Fruit fly (Drosophila melanogaster) whole organism, prepupa: ENCODE results near the gene zetaCOP.

Experiments used
- Blimp-1 ChIP-seq: fragments of 200-800 bp; sonication (Bioruptor generic); optimal IDR thresholded peaks from 3 replicates; lab custom pipeline; 2017; ENCODE audit warnings: missing biosample characterization, missing genetic modification characterization, mild to moderate bottlenecking, moderate library complexity, missing genetic modification reagents
- CG10669 ChIP-seq: fragments of 200-800 bp; sonication (Bioruptor generic); optimal IDR thresholded peaks from 3 replicates; lab custom pipeline; 2018; ENCODE audit warnings: missing biosample characterization, mild to moderate bottlenecking, missing genetic modification characterization, moderate library complexity
- CG11762 ChIP-seq: fragments of 200-800 bp; sonication (Bioruptor generic); optimal IDR thresholded peaks from 3 replicates; lab custom pipeline; 2016; ENCODE audit warnings: missing biosample characterization, missing genetic modification characterization; ENCODE audit not compliant: insufficient read depth
- CG11902 ChIP-seq: fragments of 200-800 bp; sonication (Bioruptor generic); optimal IDR thresholded peaks from 3 replicates; lab custom pipeline; 2016; ENCODE audit warnings: missing biosample characterization, missing genetic modification characterization
- CG15336 ChIP-seq: fragments of 200-800 bp; sonication (Bioruptor generic); IDR thresholded peaks from 2 replicates; pipeline ENCODE4 v1.3.6; 2022; ENCODE audit warnings: missing biosample characterization, missing genetic modification characterization
- CG1621 ChIP-seq: fragments of 200-800 bp; sonication (Bioruptor generic); optimal IDR thresholded peaks from 3 replicates; lab custom pipeline; 2018; ENCODE audit warnings: missing biosample characterization, mild to moderate bottlenecking, missing genetic modification characterization
- CG16779 ChIP-seq: fragments of 200-800 bp; sonication (Bioruptor generic); optimal IDR thresholded peaks from 3 replicates; lab custom pipeline; 2017; ENCODE audit warnings: missing biosample characterization, mild to moderate bottlenecking, missing genetic modification characterization
- CG3032 ChIP-seq: fragments of 200-800 bp; optimal IDR thresholded peaks from 2 replicates; lab custom pipeline; 2019; ENCODE audit warnings: missing biosample characterization, mild to moderate bottlenecking, missing genetic modification characterization, moderate library complexity
- CG31627 ChIP-seq: fragments of 200-800 bp; sonication (Bioruptor generic); optimal IDR thresholded peaks from 3 replicates; lab custom pipeline; 2016; ENCODE audit warnings: missing biosample characterization, missing genetic modification characterization
- CG32006 ChIP-seq: fragments of 200-800 bp; sonication (Bioruptor generic); optimal IDR thresholded peaks from 3 replicates; lab custom pipeline; 2017; ENCODE audit warnings: missing biosample characterization, mild to moderate bottlenecking, missing genetic modification characterization
- CG34406 ChIP-seq: fragments of 200-800 bp; sonication (Bioruptor generic); optimal IDR thresholded peaks from 3 replicates; lab custom pipeline; 2016; ENCODE audit warnings: missing biosample characterization, missing genetic modification characterization
- CG3919 ChIP-seq: fragments of 200-800 bp; sonication (Bioruptor generic); optimal IDR thresholded peaks from 3 replicates; lab custom pipeline; 2016; ENCODE audit warnings: missing biosample characterization, missing genetic modification characterization
- CG4318 ChIP-seq: fragments of 200-800 bp; sonication (Bioruptor generic); optimal IDR thresholded peaks from 3 replicates; lab custom pipeline; 2017; ENCODE audit warnings: missing biosample characterization, mild to moderate bottlenecking, missing genetic modification characterization
- CG6163 ChIP-seq: fragments of 200-800 bp; sonication (Bioruptor generic); IDR thresholded peaks from 3 replicates; pipeline ENCODE4 v1.3.6; 2022; ENCODE audit warnings: missing biosample characterization, missing genetic modification characterization
- CG6276 ChIP-seq: fragments of 200-800 bp; sonication (Bioruptor generic); optimal IDR thresholded peaks from 2 replicates; lab custom pipeline; 2017; ENCODE audit warnings: missing biosample characterization, mild to moderate bottlenecking, missing genetic modification characterization
- CG6792 ChIP-seq: fragments of 200-800 bp; sonication (Bioruptor generic); optimal IDR thresholded peaks from 3 replicates; lab custom pipeline; 2016; ENCODE audit warnings: missing biosample characterization, missing genetic modification characterization
- CG6808 ChIP-seq: fragments of 200-800 bp; sonication (Bioruptor generic); optimal IDR thresholded peaks from 3 replicates; lab custom pipeline; 2017; ENCODE audit warnings: missing biosample characterization, missing genetic modification characterization, mild to moderate bottlenecking, moderate library complexity, missing genetic modification reagents
- CG7368 ChIP-seq: fragments of 200-800 bp; sonication (Bioruptor generic); optimal IDR thresholded peaks from 3 replicates; lab custom pipeline; 2016; ENCODE audit warnings: missing biosample characterization, missing genetic modification characterization
- CG8119 ChIP-seq: fragments of 200-800 bp; sonication (Bioruptor generic); IDR thresholded peaks from 3 replicates; pipeline ENCODE4 v1.3.6; 2022; ENCODE audit warnings: missing biosample characterization, missing genetic modification characterization
- CG8319 ChIP-seq: fragments of 200-800 bp; sonication (Bioruptor generic); optimal IDR thresholded peaks from 3 replicates; lab custom pipeline; 2016; ENCODE audit warnings: missing biosample characterization, missing genetic modification characterization
- CG9139 ChIP-seq: fragments of 200-800 bp; sonication (Bioruptor generic); optimal IDR thresholded peaks from 3 replicates; lab custom pipeline; 2017; ENCODE audit warnings: missing biosample characterization, mild to moderate bottlenecking, missing genetic modification characterization
- Eip78C ChIP-seq: fragments of 200-800 bp; sonication (Bioruptor generic); peaks from one replicate; lab custom pipeline; 2016; ENCODE audit warnings: missing biosample characterization, missing genetic modification characterization
- Eip93F ChIP-seq: fragments of 200-800 bp; sonication (Bioruptor generic); optimal IDR thresholded peaks from 2 replicates; lab custom pipeline; 2016; ENCODE audit warnings: missing biosample characterization, mild to moderate bottlenecking, missing genetic modification characterization
- Ets21C ChIP-seq: fragments of 200-800 bp; sonication (Bioruptor generic); optimal IDR thresholded peaks from 3 replicates; lab custom pipeline; 2016; ENCODE audit warnings: missing biosample characterization, missing genetic modification characterization
- Gug ChIP-seq: fragments of 200-800 bp; sonication (Bioruptor generic); IDR thresholded peaks from 2 replicates; pipeline ENCODE4 v1.3.6; 2022; ENCODE audit warnings: missing biosample characterization, missing genetic modification characterization
- Hr38 ChIP-seq: sonication (Bioruptor generic); optimal IDR thresholded peaks from 2 replicates; lab custom pipeline; 2016; ENCODE audit warnings: missing biosample characterization, missing genetic modification characterization
- Hr39 ChIP-seq: fragments of 200-800 bp; sonication (Bioruptor generic); optimal IDR thresholded peaks from 2 replicates; lab custom pipeline; 2016; ENCODE audit warnings: missing biosample characterization, missing genetic modification characterization
- Hr4 ChIP-seq: fragments of 200-800 bp; sonication (Bioruptor generic); optimal IDR thresholded peaks from 3 replicates; lab custom pipeline; 2016; ENCODE audit warnings: missing biosample characterization, missing genetic modification characterization
- Lpt ChIP-seq: fragments of 200-800 bp; sonication (Bioruptor generic); optimal IDR thresholded peaks from 3 replicates; lab custom pipeline; 2016; ENCODE audit warnings: missing biosample characterization, missing genetic modification characterization
- Met ChIP-seq: fragments of 200-800 bp; sonication (Bioruptor generic); optimal IDR thresholded peaks from 3 replicates; lab custom pipeline; 2016; ENCODE audit warnings: missing biosample characterization, missing genetic modification characterization
- Smox ChIP-seq: fragments of 200-800 bp; sonication (Bioruptor generic); optimal IDR thresholded peaks from 3 replicates; lab custom pipeline; 2016; ENCODE audit warnings: missing biosample characterization, missing genetic modification characterization
- Sox102F ChIP-seq: fragments of 200-800 bp; sonication (Bioruptor generic); optimal IDR thresholded peaks from 2 replicates; lab custom pipeline; 2016; ENCODE audit warnings: missing biosample characterization, mild to moderate bottlenecking, missing genetic modification characterization
- Sox14 ChIP-seq: fragments of 200-800 bp; sonication (Bioruptor generic); optimal IDR thresholded peaks from 3 replicates; lab custom pipeline; 2016; ENCODE audit warnings: missing biosample characterization, missing genetic modification characterization
- Sox15 ChIP-seq: fragments of 200-800 bp; sonication (Bioruptor generic); optimal IDR thresholded peaks from 3 replicates; lab custom pipeline; 2016; ENCODE audit warnings: missing biosample characterization, missing genetic modification characterization
- achi ChIP-seq: fragments of 200-800 bp; sonication (Bioruptor generic); optimal IDR thresholded peaks from 3 replicates; lab custom pipeline; 2016; ENCODE audit warnings: missing biosample characterization, missing genetic modification characterization
- acj6 ChIP-seq: fragments of 200-800 bp; sonication (Bioruptor generic); optimal IDR thresholded peaks from 3 replicates; lab custom pipeline; 2016; ENCODE audit warnings: missing biosample characterization, missing genetic modification characterization
- dac ChIP-seq: fragments of 200-800 bp; sonication (Bioruptor generic); optimal IDR thresholded peaks from 2 replicates; lab custom pipeline; 2017; ENCODE audit warnings: missing biosample characterization, mild to moderate bottlenecking, missing genetic modification characterization
- dsx ChIP-seq: fragments of 200-800 bp; optimal IDR thresholded peaks from 3 replicates; lab custom pipeline; 2019; ENCODE audit warnings: missing biosample characterization, mild to moderate bottlenecking, missing genetic modification characterization, moderate library complexity; ENCODE audit not compliant: poor library complexity, severe bottlenecking
- fd59A ChIP-seq: fragments of 200-800 bp; sonication (Bioruptor generic); optimal IDR thresholded peaks from 2 replicates; lab custom pipeline; 2017; ENCODE audit warnings: missing biosample characterization, mild to moderate bottlenecking, missing genetic modification characterization, missing genetic modification reagents
- fkh ChIP-seq: fragments of 200-800 bp; sonication (Bioruptor generic); optimal IDR thresholded peaks from 3 replicates; lab custom pipeline; 2017; ENCODE audit warnings: missing biosample characterization, mild to moderate bottlenecking, missing genetic modification characterization, moderate library complexity
- lz ChIP-seq: fragments of 200-800 bp; sonication (Bioruptor generic); optimal IDR thresholded peaks from 3 replicates; lab custom pipeline; 2016; ENCODE audit warnings: missing biosample characterization, missing genetic modification characterization
- net ChIP-seq: fragments of 200-800 bp; sonication (Bioruptor generic); optimal IDR thresholded peaks from 3 replicates; lab custom pipeline; 2016; ENCODE audit warnings: missing biosample characterization, missing genetic modification characterization
- salr ChIP-seq, 2 experiments: fragments of 200-800 bp; sonication (Bioruptor generic); optimal IDR thresholded peaks; 3 replicates each; lab custom pipeline; 2016 to 2018; ENCODE audit warnings: missing biosample characterization in 2 of 2, missing genetic modification characterization in 2 of 2, mild to moderate bottlenecking in 1 of 2
- spab ChIP-seq: fragments of 200-800 bp; sonication (Bioruptor generic); optimal IDR thresholded peaks from 2 replicates; lab custom pipeline; 2017; ENCODE audit warnings: missing biosample characterization, mild to moderate bottlenecking, missing genetic modification characterization, missing genetic modification reagents
- ss ChIP-seq, 2 experiments: fragments of 200-800 bp; sonication (Bioruptor generic); optimal IDR thresholded peaks; 2 replicates in 1 of 2; 3 replicates in 1 of 2; lab custom pipeline; 2017 to 2018; ENCODE audit warnings: mild to moderate bottlenecking in 2 of 2, missing biosample characterization in 2 of 2, missing genetic modification characterization in 2 of 2, moderate library complexity in 1 of 2
- svp ChIP-seq: fragments of 200-800 bp; sonication (Bioruptor generic); peaks from one replicate; lab custom pipeline; 2016; ENCODE audit warnings: missing biosample characterization, missing genetic modification characterization
- vri ChIP-seq: fragments of 200-800 bp; sonication (Bioruptor generic); optimal IDR thresholded peaks from 3 replicates; lab custom pipeline; 2016; ENCODE audit warnings: missing biosample characterization, mild to moderate bottlenecking, missing genetic modification characterization

The zetaCOP gene

dm6 chr3L:16642954-16643353, 30.4 kb downstream of the zetaCOP start (continued):
- TF ChIP-seq Smox (GFP tag; lab: Kevin White, UChicago): no peak
- TF ChIP-seq acj6 (GFP tag; lab: Kevin White, UChicago): peak; percentile 9
- TF ChIP-seq CG8319 (GFP tag; lab: Kevin White, UChicago): peak; percentile 5
- no peak for TF ChIP-seq fkh
- peak in 1 of 2 experiments; percentile 34 for TF ChIP-seq salr (GFP tag; optimal IDR thresholded peaks at IDR 0.05; lab: Kevin White, UChicago)
- TF ChIP-seq Blimp-1 (GFP tag; lab: Kevin White, UChicago): no peak
- TF ChIP-seq Hr39 (GFP tag; lab: Kevin White, UChicago): no peak
- peak; percentile 2 for TF ChIP-seq svp (GFP tag; lab: Kevin White, UChicago)
- TF ChIP-seq Lpt (GFP tag; lab: Kevin White, UChicago): peak; percentile 47
- no peak for TF ChIP-seq CG11902 (GFP tag; lab: Kevin White, UChicago)
- no peak for TF ChIP-seq CG11762 (GFP tag; lab: Kevin White, UChicago)
- TF ChIP-seq, all 60 proteins: peak for 32

- TF ChIP-seq Sox15 (GFP tag; lab: Kevin White, UChicago): peak; percentile 68
- peak; percentile 64 for TF ChIP-seq lz
- TF ChIP-seq CG11902 (GFP tag; lab: Kevin White, UChicago): peak; percentile 55
- peak; percentile 45 for TF ChIP-seq Ets21C (GFP tag; lab: Kevin White, UChicago)
- peak; percentile 68 for TF ChIP-seq CG7368 (GFP tag; lab: Kevin White, UChicago)
- TF ChIP-seq CG16779 (tag; lab: Kevin White, UChicago): peak; percentile 74
- TF ChIP-seq salr (GFP tag; optimal IDR thresholded peaks at IDR 0.05; lab: Kevin White, UChicago): peak; percentile 26 to 91
- no peak for TF ChIP-seq fkh
- peak; percentile 93 for TF ChIP-seq Eip78C
- TF ChIP-seq spab (GFP tag; lab: Kevin White, UChicago): peak; percentile 85
- peak; percentile 47 for TF ChIP-seq CG1621
- peak; percentile 80 for TF ChIP-seq acj6 (GFP tag; lab: Kevin White, UChicago)
- TF ChIP-seq CG34406 (GFP tag; lab: Kevin White, UChicago): peak; percentile 77
- peak; percentile 78 for TF ChIP-seq CG10669 (GFP tag; lab: Kevin White, UChicago)
- TF ChIP-seq net: peak; percentile 79
- TF ChIP-seq CG31627 (GFP tag; lab: Kevin White, UChicago): peak; percentile 50
- TF ChIP-seq Blimp-1 (GFP tag; lab: Kevin White, UChicago): no peak
- no peak for TF ChIP-seq Eip93F (GFP tag; lab: Kevin White, UChicago)
- TF ChIP-seq Lpt (GFP tag; lab: Kevin White, UChicago): peak; percentile 69
- TF ChIP-seq fd59A (GFP tag; lab: Kevin White, UChicago): peak; percentile 73
- TF ChIP-seq CG4318 (GFP tag; lab: Kevin White, UChicago): peak; percentile 79
- peak; percentile 47; the same call in 1 of the 2 replicates for TF ChIP-seq Gug (GFP tag; lab: Robert Waterston, UW)
- TF ChIP-seq CG3919 (GFP tag; lab: Kevin White, UChicago): peak; percentile 87
- peak; percentile 63; the same call in 2 of the 3 replicates for TF ChIP-seq CG8119 (GFP tag; lab: Robert Waterston, UW)
- peak; percentile 57 for TF ChIP-seq dac (GFP tag; lab: Kevin White, UChicago)
- TF ChIP-seq CG3032 (tag; lab: Kevin White, UChicago): peak; percentile 81
- TF ChIP-seq achi (GFP tag; lab: Kevin White, UChicago): peak; percentile 82
- TF ChIP-seq CG6808 (GFP tag; lab: Kevin White, UChicago): peak; percentile 85
- peak; percentile 79 for TF ChIP-seq CG6792
- peak; percentile 70 for TF ChIP-seq CG11762 (GFP tag; lab: Kevin White, UChicago)
- peak; percentile 59 for TF ChIP-seq svp (GFP tag; lab: Kevin White, UChicago)
- peak; percentile 92 for TF ChIP-seq CG32006
- peak; percentile 60 for TF ChIP-seq Sox14 (GFP tag; lab: Kevin White, UChicago)
- peak; percentile 48 for TF ChIP-seq Met
- TF ChIP-seq Smox (GFP tag; lab: Kevin White, UChicago): peak; percentile 55
- TF ChIP-seq ss (GFP tag; optimal IDR thresholded peaks at IDR 0.05; lab: Kevin White, UChicago): peak; percentile 75 to 79
- TF ChIP-seq Hr38 (GFP tag; lab: Kevin White, UChicago): no peak
- TF ChIP-seq CG15336 (GFP tag; lab: Robert Waterston, UW): peak; percentile 65
- peak; percentile 50 for TF ChIP-seq Sox102F (GFP tag; lab: Kevin White, UChicago)
- TF ChIP-seq Hr4: peak; percentile 85
- TF ChIP-seq vri (GFP tag; lab: Kevin White, UChicago): no peak
- TF ChIP-seq dsx (GFP tag; lab: Kevin White, UChicago): peak; percentile 59
- TF ChIP-seq CG9139: peak; percentile 35
- no peak for TF ChIP-seq CG6163 (GFP tag; lab: Robert Waterston, UW)
- peak; percentile 71 for TF ChIP-seq CG6276 (GFP tag; lab: Kevin White, UChicago)
These were observed 31.3 kb downstream of the zetaCOP start for dm6 chr3L:16642088-16642507.
